Worm (Caenorhabditis elegans) whole organism, early embryonic: ENCODE results near the gene T20G5.12.

Experiments used
- ama-1 ChIP-seq: fragments of 150-350 bp; optimal IDR thresholded peaks from 2 replicates; lab custom pipeline; 2014
- hmbx-1 ChIP-seq: sonication (generic microtip); optimal IDR thresholded peaks from 2 replicates; lab custom pipeline; 2016; ENCODE audit warnings: mild to moderate bottlenecking, missing genetic modification characterization, missing compliant biosample characterization

ce11 chrIII:10202894-10203871 is 1.8 kb downstream of the T20G5.12 start, which contains the start of gene chc-1:
- TF ChIP-seq hmbx-1 = no peak
- TF ChIP-seq ama-1 (lab: Kevin White, UChicago) = no peak
